Fruit fly (Drosophila melanogaster) whole organism, pupa: ENCODE data around the gene Trf5.
A peak's percentile ranks its signal among the peaks of the same experiment; 100 is the strongest.

Source experiments
- CG12605 ChIP-seq: fragments of 200-800 bp; sonication (Bioruptor generic); IDR thresholded peaks from 2 replicates; pipeline ENCODE4 v1.3.6; 2022; ENCODE audit warnings: missing biosample characterization, missing genetic modification characterization
- CG13204 ChIP-seq: fragments of 200-800 bp; sonication (Bioruptor generic); optimal IDR thresholded peaks from 2 replicates; lab custom pipeline; 2018; ENCODE audit warnings: missing biosample characterization, mild to moderate bottlenecking, missing genetic modification characterization, moderate library complexity
- CG17806 ChIP-seq: fragments of 200-800 bp; sonication (Bioruptor generic); optimal IDR thresholded peaks from 2 replicates; lab custom pipeline; 2018; ENCODE audit warnings: missing biosample characterization, mild to moderate bottlenecking, missing genetic modification characterization, moderate library complexity
- CG4496 ChIP-seq: fragments of 200-800 bp; sonication (Bioruptor generic); IDR thresholded peaks from 3 replicates; pipeline ENCODE4 v1.3.6; 2022; ENCODE audit warnings: missing biosample characterization, missing genetic modification characterization
- CG9948 ChIP-seq: fragments of 200-800 bp; sonication (Bioruptor generic); optimal IDR thresholded peaks from 2 replicates; lab custom pipeline; 2018; ENCODE audit warnings: missing biosample characterization, mild to moderate bottlenecking, missing genetic modification characterization, moderate library complexity
- D1 ChIP-seq: fragments of 200-800 bp; sonication (Bioruptor generic); optimal IDR thresholded peaks from 2 replicates; lab custom pipeline; 2018; ENCODE audit warnings: missing biosample characterization, mild to moderate bottlenecking, missing genetic modification characterization, moderate library complexity
- EcR ChIP-seq: fragments of 200-800 bp; sonication (Bioruptor generic); optimal IDR thresholded peaks from 3 replicates; lab custom pipeline; 2019; ENCODE audit warnings: missing biosample characterization, missing genetic modification characterization, mild to moderate bottlenecking, moderate library complexity, missing genetic modification reagents
- Ets98B ChIP-seq: fragments of 200-800 bp; sonication (Bioruptor generic); IDR thresholded peaks from 2 replicates; pipeline ENCODE4 v1.3.6; 2022; ENCODE audit warnings: missing biosample characterization, missing genetic modification characterization
- fd96Ca ChIP-seq: fragments of 200-800 bp; sonication (Bioruptor generic); IDR thresholded peaks from 3 replicates; pipeline ENCODE4 v1.3.6; 2022; ENCODE audit warnings: missing biosample characterization, missing genetic modification characterization
- gl ChIP-seq: fragments of 200-800 bp; sonication (Bioruptor generic); optimal IDR thresholded peaks from 2 replicates; lab custom pipeline; 2018; ENCODE audit warnings: missing biosample characterization, mild to moderate bottlenecking, missing genetic modification characterization

DNA sequence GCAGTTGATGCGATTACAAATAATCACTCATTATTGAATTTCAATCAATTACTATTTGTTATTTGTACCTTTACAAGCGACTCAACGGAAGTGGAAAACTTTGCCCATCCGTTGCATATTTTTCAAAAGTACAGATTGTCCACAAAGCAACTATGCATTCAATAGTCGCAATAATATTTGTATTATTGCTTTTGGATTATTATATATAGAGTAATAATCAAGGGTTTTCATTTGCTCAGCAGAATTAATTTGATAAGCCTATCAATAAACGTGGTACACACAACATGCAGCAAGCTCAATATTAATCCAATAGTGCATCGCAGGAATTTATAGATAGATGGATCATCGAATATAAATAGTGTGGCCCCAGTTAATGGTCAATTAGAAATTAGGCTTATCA, 32.3 kb upstream of the Trf5 start:
- TF ChIP-seq CG12605 (GFP tag; lab: Robert Waterston, UW) (no peak), EcR (GFP tag; lab: Kevin White, UChicago) (no peak), Ets98B (GFP tag; lab: Robert Waterston, UW) (no peak), CG4496 (GFP tag; lab: Robert Waterston, UW) (0 out of 3 replicates have a peak, but pooled peaks have one; percentile 30), CG13204 (no peak), CG9948 (no peak), fd96Ca (GFP tag; lab: Robert Waterston, UW) (no peak), gl (tag; lab: Kevin White, UChicago) (no peak), D1 (tag; lab: Kevin White, UChicago) (no peak), CG17806 (no peak)
